Fruit fly (Drosophila melanogaster): ENCODE results near the gene CG10340.
A peak's percentile ranks its signal among the peaks of the same experiment; 100 is the strongest.

Gene CG10340

dm6 chr3R:16646952-16647715 is 32.9 kb upstream of the CG10340 start, which contains the start of the genes CG10324 and CCT3 (continued):
- TF ChIP-seq prd (optimal IDR thresholded peaks at IDR 0.05), result no peak
- peak; percentile 65; the same call in 2 of the 3 replicates for TF ChIP-seq prd (GFP tag; IDR thresholded peaks at IDR 0.05)
- peak; percentile 80 for TF ChIP-seq CG9817 (tag; optimal IDR thresholded peaks at IDR 0.05)
- peak; percentile 63 for TF ChIP-seq CG9727 (GFP tag; optimal IDR thresholded peaks at IDR 0.05)
- TF ChIP-seq Dll (GFP tag; IDR thresholded peaks at IDR 0.05; ENCODE audit: partially characterized antibody), result peak; percentile 71
- peak; percentile 77 for TF ChIP-seq sug (tag; optimal IDR thresholded peaks at IDR 0.05)
- TF ChIP-seq Neu2 (GFP tag; optimal IDR thresholded peaks at IDR 0.05; ENCODE audit: borderline replicate concordance), result no peak
- peak; percentile 66 for TF ChIP-seq sna (GFP tag; IDR thresholded peaks at IDR 0.05; ENCODE audit: partially characterized antibody)
- TF ChIP-seq CG34422 (GFP tag; IDR thresholded peaks at IDR 0.05), result peak; percentile 48; the same call in 1 of the 3 replicates
- TF ChIP-seq CG18476 (GFP tag; optimal IDR thresholded peaks at IDR 0.05), result peak; percentile 53
- TF ChIP-seq Xrp1 (GFP tag; IDR thresholded peaks at IDR 0.05), result peak; percentile 74
- TF ChIP-seq gt (GFP tag; IDR thresholded peaks at IDR 0.05), result peak; percentile 27; the same call in 1 of the 2 replicates
- TF ChIP-seq CG1792 (GFP tag; optimal IDR thresholded peaks at IDR 0.05), result peak; percentile 9
- TF ChIP-seq pho (GFP tag; optimal IDR thresholded peaks at IDR 0.05), result peak; percentile 50
- TF ChIP-seq so (GFP tag; IDR thresholded peaks at IDR 0.05), result 0 out of 3 replicates have a peak, but pooled peaks have one; percentile 30
- no peak for TF ChIP-seq CG2875 (GFP tag; optimal IDR thresholded peaks at IDR 0.05)
- peak; percentile 57; the same call in 2 of the 3 replicates for TF ChIP-seq Opbp (GFP tag; IDR thresholded peaks at IDR 0.05; ENCODE audit: partially characterized antibody)
- peak; percentile 75 for TF ChIP-seq PHDP (tag; optimal IDR thresholded peaks at IDR 0.05)
- no peak for TF ChIP-seq Lpt (GFP tag; optimal IDR thresholded peaks at IDR 0.05)
- peak; percentile 47; the same call in 1 of the 3 replicates for TF ChIP-seq tgo (GFP tag; IDR thresholded peaks at IDR 0.05)
- no peak for TF ChIP-seq pan (optimal IDR thresholded peaks at IDR 0.05)
- TF ChIP-seq pan (GFP tag; optimal IDR thresholded peaks at IDR 0.05 in 1 of 2, IDR thresholded peaks at IDR 0.05 in 1 of 2), result peak in 1 of 2 experiments; percentile 72
- TF ChIP-seq aop (GFP tag; IDR thresholded peaks at IDR 0.05), result no peak
- peak; percentile 10 for TF ChIP-seq wek (GFP tag; optimal IDR thresholded peaks at IDR 0.05)
- peak; percentile 71 for TF ChIP-seq Scr (GFP tag; IDR thresholded peaks at IDR 0.05; ENCODE audit: partially characterized antibody)
- TF ChIP-seq D19B (GFP tag; optimal IDR thresholded peaks at IDR 0.05), result peak; percentile 57
- TF ChIP-seq Max (GFP tag; optimal IDR thresholded peaks at IDR 0.05), result peak; percentile 53
- peak; percentile 78 for TF ChIP-seq CG18262 (tag; optimal IDR thresholded peaks at IDR 0.05)
- TF ChIP-seq CG12299 (tag; optimal IDR thresholded peaks at IDR 0.05), result peak; percentile 52
- TF ChIP-seq CG7372 (GFP tag; IDR thresholded peaks at IDR 0.05), result peak; percentile 67
- TF ChIP-seq pfk (GFP tag; optimal IDR thresholded peaks at IDR 0.05), result no peak
- TF ChIP-seq nerfin-1 (tag; optimal IDR thresholded peaks at IDR 0.05), result peak; percentile 60
- peak; percentile 15 for TF ChIP-seq CG2202 (tag; optimal IDR thresholded peaks at IDR 0.05)
- no peak for TF ChIP-seq CG13123 (GFP tag; optimal IDR thresholded peaks at IDR 0.05)
- peak; percentile 35 for TF ChIP-seq cwo (GFP tag; optimal IDR thresholded peaks at IDR 0.05)
- TF ChIP-seq CG13424 (tag; optimal IDR thresholded peaks at IDR 0.05), result peak; percentile 81
- peak; percentile 58 for TF ChIP-seq ap (GFP tag; IDR thresholded peaks at IDR 0.05)
- no peak for TF ChIP-seq Deaf1 (tag; optimal IDR thresholded peaks at IDR 0.05)
- peak; percentile 27 for TF ChIP-seq nom (GFP tag; optimal IDR thresholded peaks at IDR 0.05)
- peak; percentile 86 for TF ChIP-seq Med (GFP tag)
- TF ChIP-seq CG10267 (tag; optimal IDR thresholded peaks at IDR 0.05), result peak; percentile 63
- peak; percentile 16 for TF ChIP-seq psq (GFP tag; optimal IDR thresholded peaks at IDR 0.05)
- peak; percentile 43; the same call in 1 of the 2 replicates for TF ChIP-seq CG1024 (GFP tag; IDR thresholded peaks at IDR 0.05)
- TF ChIP-seq Hr3 (GFP tag; optimal IDR thresholded peaks at IDR 0.05), result peak; percentile 62
- no peak for TF ChIP-seq CG17568 (GFP tag; optimal IDR thresholded peaks at IDR 0.05)
- peak; percentile 11 for TF ChIP-seq CG10462 (GFP tag; optimal IDR thresholded peaks at IDR 0.05)
- peak; percentile 67 for TF ChIP-seq Drgx (GFP tag; IDR thresholded peaks at IDR 0.05)
- TF ChIP-seq CG12659 (GFP tag; optimal IDR thresholded peaks at IDR 0.05), result peak; percentile 61

Measured in whole organism, embryonic.